Worm (Caenorhabditis elegans) whole organism, L3 larva: Measurements from ENCODE around the gene srb-17.

Experiments
- R02D3.7 ChIP-seq: fragments of 150-350 bp; optimal IDR thresholded peaks from 2 replicates; lab custom pipeline; 2014; ENCODE audit warnings: missing biosample characterization, missing genetic modification characterization
- aly-2 ChIP-seq: fragments of 150-350 bp; optimal IDR thresholded peaks from 2 replicates; lab custom pipeline; 2014; ENCODE audit warnings: missing biosample characterization, missing genetic modification characterization
- ama-1 ChIP-seq: fragments of 150-350 bp; optimal IDR thresholded peaks from 2 replicates; lab custom pipeline; 2018
- ceh-16 ChIP-seq: sonication (generic microtip); optimal IDR thresholded peaks from 2 replicates; lab custom pipeline; 2017; ENCODE audit warnings: missing biosample characterization, missing genetic modification characterization
- ceh-82 ChIP-seq: fragments of 150-350 bp; optimal IDR thresholded peaks from 2 replicates; lab custom pipeline; 2014; ENCODE audit warnings: missing biosample characterization, missing genetic modification characterization
- ceh-9 ChIP-seq: sonication (generic microtip); optimal IDR thresholded peaks from 2 replicates; lab custom pipeline; 2018; ENCODE audit warnings: missing biosample characterization, missing genetic modification characterization
- daf-12 ChIP-seq: fragments of 150-350 bp; optimal IDR thresholded peaks from 2 replicates; lab custom pipeline; 2014; ENCODE audit warnings: missing biosample characterization, missing genetic modification reagents, missing genetic modification characterization
- egl-27 ChIP-seq: sonication (generic microtip); optimal IDR thresholded peaks from 4 replicates; lab custom pipeline; 2017; ENCODE audit warnings: missing biosample characterization, missing genetic modification reagents, missing genetic modification characterization
- egl-5 ChIP-seq: fragments of 150-350 bp; optimal IDR thresholded peaks from 2 replicates; lab custom pipeline; 2017; ENCODE audit warnings: missing biosample characterization, missing genetic modification reagents, missing genetic modification characterization, inconsistent platforms
- elt-1 ChIP-seq: fragments of 150-350 bp; optimal IDR thresholded peaks from 2 replicates; lab custom pipeline; 2014; ENCODE audit warnings: missing biosample characterization, missing genetic modification characterization
- elt-2 ChIP-seq: sonication (generic microtip); optimal IDR thresholded peaks from 2 replicates; lab custom pipeline; 2016; ENCODE audit warnings: missing genetic modification reagents, mild to moderate bottlenecking, missing genetic modification characterization, missing compliant biosample characterization
- eor-1 ChIP-seq, 2 experiments: fragments of 150-350 bp; optimal IDR thresholded peaks; 2 replicates each; lab custom pipeline; 2014 to 2018; ENCODE audit warnings: missing biosample characterization in 2 of 2, missing genetic modification characterization in 2 of 2
- fkh-2 ChIP-seq: fragments of 150-350 bp; optimal IDR thresholded peaks from 2 replicates; lab custom pipeline; 2014; ENCODE audit warnings: missing biosample characterization, missing genetic modification reagents, missing genetic modification characterization
- fos-1 ChIP-seq: fragments of 150-350 bp; optimal IDR thresholded peaks from 2 replicates; lab custom pipeline; 2014; ENCODE audit warnings: missing biosample characterization, missing genetic modification characterization
- jun-1 ChIP-seq: fragments of 150-350 bp; optimal IDR thresholded peaks from 2 replicates; lab custom pipeline; 2014; ENCODE audit warnings: missing biosample characterization, missing genetic modification reagents, missing genetic modification characterization
- mdl-1 ChIP-seq: fragments of 150-350 bp; optimal IDR thresholded peaks from 2 replicates; lab custom pipeline; 2014; ENCODE audit warnings: missing biosample characterization, missing genetic modification characterization
- mml-1 ChIP-seq: fragments of 150-350 bp; sonication (generic microtip); optimal IDR thresholded peaks from 3 replicates; lab custom pipeline; 2014; ENCODE audit warnings: missing biosample characterization, missing genetic modification characterization
- nfya-1 ChIP-seq: sonication (generic microtip); optimal IDR thresholded peaks from 2 replicates; lab custom pipeline; 2017; ENCODE audit warnings: missing genetic modification characterization, mild to moderate bottlenecking, missing compliant biosample characterization, antibody characterized with exemption, moderate library complexity; ENCODE audit not compliant: insufficient read depth
- nhr-11 ChIP-seq: fragments of 150-350 bp; optimal IDR thresholded peaks from 2 replicates; lab custom pipeline; 2014; ENCODE audit warnings: missing biosample characterization, missing genetic modification characterization
- nhr-12 ChIP-seq: fragments of 150-350 bp; optimal IDR thresholded peaks from 2 replicates; lab custom pipeline; 2014; ENCODE audit warnings: missing biosample characterization, missing genetic modification characterization
- nhr-237 ChIP-seq: fragments of 150-350 bp; optimal IDR thresholded peaks from 2 replicates; lab custom pipeline; 2014; ENCODE audit warnings: missing biosample characterization, missing genetic modification characterization
- nhr-28 ChIP-seq: fragments of 150-350 bp; optimal IDR thresholded peaks from 2 replicates; lab custom pipeline; 2014; ENCODE audit warnings: missing biosample characterization, missing genetic modification characterization
- nhr-43 ChIP-seq: sonication (generic microtip); optimal IDR thresholded peaks from 2 replicates; lab custom pipeline; 2016; ENCODE audit warnings: mild to moderate bottlenecking, missing genetic modification characterization, missing compliant biosample characterization; ENCODE audit not compliant: poor library complexity, severe bottlenecking
- nhr-67 ChIP-seq: fragments of 150-350 bp; optimal IDR thresholded peaks from 2 replicates; lab custom pipeline; 2014; ENCODE audit warnings: missing biosample characterization, missing genetic modification characterization
- nhr-76 ChIP-seq: fragments of 150-350 bp; sonication (generic microtip); optimal IDR thresholded peaks from 5 replicates; lab custom pipeline; 2014; ENCODE audit warnings: missing biosample characterization, missing genetic modification characterization
- pha-4 ChIP-seq: fragments of 150-350 bp; optimal IDR thresholded peaks from 2 replicates; lab custom pipeline; 2014; ENCODE audit warnings: missing biosample characterization, missing genetic modification reagents, missing genetic modification characterization
- pqm-1 ChIP-seq: fragments of 150-350 bp; optimal IDR thresholded peaks from 2 replicates; lab custom pipeline; 2017; ENCODE audit warnings: missing biosample characterization, missing genetic modification characterization, inconsistent platforms
- sea-2 ChIP-seq: fragments of 150-350 bp; sonication (generic microtip); optimal IDR thresholded peaks from 4 replicates; lab custom pipeline; 2014; ENCODE audit warnings: missing biosample characterization, missing genetic modification reagents, missing genetic modification characterization
- snpc-4 ChIP-seq: fragments of 150-350 bp; optimal IDR thresholded peaks from 2 replicates; lab custom pipeline; 2014; ENCODE audit warnings: missing biosample characterization, missing genetic modification characterization
- tbx-2 ChIP-seq: sonication (generic microtip); optimal IDR thresholded peaks from 2 replicates; lab custom pipeline; 2016; ENCODE audit warnings: mild to moderate bottlenecking, missing genetic modification characterization, missing compliant biosample characterization
- zag-1 ChIP-seq: fragments of 150-350 bp; optimal IDR thresholded peaks from 2 replicates; lab custom pipeline; 2014; ENCODE audit warnings: missing biosample characterization, missing genetic modification characterization
- ztf-11 ChIP-seq: fragments of 150-350 bp; optimal IDR thresholded peaks from 2 replicates; lab custom pipeline; 2014; ENCODE audit warnings: missing biosample characterization, missing genetic modification characterization
- ztf-4 ChIP-seq: fragments of 150-350 bp; optimal IDR thresholded peaks from 2 replicates; lab custom pipeline; 2014; ENCODE audit warnings: missing biosample characterization, missing genetic modification characterization

srb-17 gene

DNA sequence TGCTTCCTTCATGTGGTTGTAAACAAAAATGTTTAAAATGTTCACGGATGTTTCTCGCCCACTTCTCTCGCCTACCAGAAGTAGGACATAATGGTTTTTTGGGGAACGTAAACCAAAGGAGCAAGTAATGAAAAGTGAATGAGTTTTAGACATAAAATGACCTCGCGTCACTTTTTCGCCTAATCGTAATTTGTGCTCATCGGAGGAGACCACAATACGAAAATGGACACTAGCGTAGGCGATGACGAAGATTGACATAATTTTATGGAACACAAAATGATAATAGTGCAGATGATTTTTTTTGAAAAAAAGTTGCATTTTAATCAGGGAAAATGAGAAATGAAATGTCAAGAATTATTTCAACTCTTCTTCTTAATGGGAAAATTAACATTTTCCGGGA lies 11.6 kb upstream of the srb-17 start:
- TF ChIP-seq pqm-1 (tag; lab: Kevin White, UChicago) (peak; percentile 45), nhr-12 (no peak)

ce11 chrIV:10467347-10467746 lies 10.3 kb upstream of the srb-17 start:
- TF ChIP-seq pha-4 (tag; lab: Kevin White, UChicago) (peak; percentile 2), tbx-2 (tag; lab: Kevin White, UChicago) (no peak), pqm-1 (tag; lab: Kevin White, UChicago) (peak; percentile 2), elt-2 (tag; lab: Kevin White, UChicago) (peak; percentile 66)
- TF ChIP-seq, all 47 proteins: peak for 3

ce11 chrIV:10466398-10466797 lies 9.4 kb upstream of the srb-17 start:
- no peak for TF ChIP-seq egl-5 (tag; lab: Kevin White, UChicago)
- TF ChIP-seq sea-2 (GFP tag; lab: Kevin White, UChicago): no peak
- no peak for TF ChIP-seq snpc-4 (tag; lab: Kevin White, UChicago)
- TF ChIP-seq pqm-1 (tag; lab: Kevin White, UChicago): peak; percentile 84
- no peak for TF ChIP-seq daf-12 (tag; lab: Kevin White, UChicago)
- TF ChIP-seq mdl-1: no peak
- peak; percentile 85 for TF ChIP-seq elt-2 (tag; lab: Kevin White, UChicago)
- TF ChIP-seq fos-1 (tag; lab: Kevin White, UChicago): no peak
- no peak for TF ChIP-seq jun-1 (tag; lab: Kevin White, UChicago)

- TF ChIP-seq daf-12 (tag; lab: Kevin White, UChicago) (no peak), ztf-4 (no peak), egl-27 (tag; lab: Kevin White, UChicago) (no peak), nhr-237 (tag; lab: Kevin White, UChicago) (no peak), nhr-67 (no peak), egl-5 (tag; lab: Kevin White, UChicago) (no peak), ama-1 (no peak), R02D3.7 (no peak), fkh-2 (tag; lab: Kevin White, UChicago) (no peak), ztf-11 (tag; lab: Kevin White, UChicago) (no peak), nhr-11 (no peak), ceh-16 (no peak), ceh-82 (tag; lab: Kevin White, UChicago) (no peak), nhr-28 (tag; lab: Kevin White, UChicago) (no peak), elt-2 (tag; lab: Kevin White, UChicago) (no peak), ceh-9 (tag; lab: Kevin White, UChicago) (no peak), snpc-4 (tag; lab: Kevin White, UChicago) (no peak), aly-2 (tag; lab: Kevin White, UChicago) (no peak)
- TF ChIP-seq, all 47 proteins: peak for 0
Measured at ce11 chrIV:10465764-10466163, 8.7 kb upstream of the srb-17 start.

DNA sequence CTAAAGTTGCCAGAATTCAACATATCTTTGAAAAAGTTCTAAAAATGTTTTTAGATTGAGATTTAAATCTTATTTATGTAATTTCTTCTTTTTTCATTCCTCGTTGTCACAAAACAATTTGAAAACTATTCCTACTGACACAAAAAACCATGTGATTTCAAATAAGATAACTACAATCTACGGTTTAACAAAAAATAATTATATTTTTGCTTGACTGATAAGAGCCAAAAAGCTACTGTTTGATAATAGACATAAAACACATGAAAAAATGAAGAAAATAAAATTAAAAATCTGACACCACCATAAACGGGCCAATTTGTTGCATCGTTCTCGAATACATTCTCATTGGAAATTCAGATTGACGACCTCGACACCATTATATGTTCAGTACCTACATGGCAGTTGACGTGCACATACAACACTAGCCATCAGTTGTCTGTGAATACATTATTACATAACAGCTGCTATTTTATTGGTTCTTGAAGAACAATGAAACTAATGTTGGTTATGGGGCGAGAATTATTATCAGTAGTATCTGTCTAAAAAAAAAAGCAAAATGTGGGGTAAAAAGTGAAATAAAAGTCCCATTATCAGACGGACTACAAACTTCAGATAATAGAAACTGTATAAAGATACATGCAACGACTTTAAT lies 7.1 kb upstream of the srb-17 start, which contains the start of gene ugt-43:
Gene ugt-43 (plus strand): TSS at position 602 of the 652 bp plus-strand sequence.
- TF ChIP-seq nfya-1 (tag; lab: Kevin White, UChicago): no peak
- TF ChIP-seq mdl-1: no peak
- TF ChIP-seq mml-1 (tag; lab: Kevin White, UChicago): no peak
- no peak for TF ChIP-seq zag-1 (tag; lab: Kevin White, UChicago)
- TF ChIP-seq nhr-43 (tag; lab: Kevin White, UChicago): no peak
- TF ChIP-seq elt-2 (tag; lab: Kevin White, UChicago): peak; percentile 71
- TF ChIP-seq ceh-9 (tag; lab: Kevin White, UChicago): no peak
- peak; percentile 3 for TF ChIP-seq pha-4 (tag; lab: Kevin White, UChicago)
- TF ChIP-seq fos-1 (tag; lab: Kevin White, UChicago): no peak
- no peak for TF ChIP-seq nhr-76 (tag; lab: Kevin White, UChicago)
- no peak for TF ChIP-seq elt-1 (tag; lab: Kevin White, UChicago)
- no peak for TF ChIP-seq eor-1 (tag; optimal IDR thresholded peaks at IDR 0.05; lab: Kevin White, UChicago)
- TF ChIP-seq nhr-11: no peak
- no peak for TF ChIP-seq nhr-12
- TF ChIP-seq nhr-67: no peak
